Fruit fly (Drosophila melanogaster) S2 (cell line): ENCODE data around the gene CG34251.

Experiments used
- CG8478 ChIP-seq: fragments of >200 bp; optimal IDR thresholded peaks from 2 replicates; lab custom pipeline; 2018
- CTCF ChIP-seq, 2 experiments: fragments of >200 bp; optimal IDR thresholded peaks; 2 replicates each; lab custom pipeline; 2018

DNA sequence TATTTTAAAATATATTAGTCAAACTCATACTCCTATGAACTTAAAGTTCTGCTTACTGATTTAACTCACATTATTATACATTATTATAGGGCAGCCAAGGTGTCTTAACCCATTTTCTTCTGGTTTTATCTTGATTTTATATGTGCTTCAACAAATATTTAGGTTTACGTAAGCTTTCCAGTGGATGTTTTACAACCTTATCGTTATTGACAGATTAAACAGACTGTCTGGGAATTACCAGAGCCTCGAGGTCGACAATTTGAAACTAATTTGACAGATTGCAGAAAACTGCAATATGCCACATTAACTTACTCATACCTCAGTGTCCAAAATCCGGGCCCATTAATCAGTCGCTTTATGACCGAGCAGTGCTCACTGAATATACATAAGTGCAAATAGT is 40.2 kb upstream of the CG34251 start:
- no peak for TF ChIP-seq CG8478 (lab: Kevin White, UChicago)
- no peak for TF ChIP-seq CTCF (optimal IDR thresholded peaks at IDR 0.05; lab: Kevin White, UChicago)
